Fruit fly (Drosophila melanogaster): ENCODE measurements around the gene nompB.

The nompB gene

DNA sequence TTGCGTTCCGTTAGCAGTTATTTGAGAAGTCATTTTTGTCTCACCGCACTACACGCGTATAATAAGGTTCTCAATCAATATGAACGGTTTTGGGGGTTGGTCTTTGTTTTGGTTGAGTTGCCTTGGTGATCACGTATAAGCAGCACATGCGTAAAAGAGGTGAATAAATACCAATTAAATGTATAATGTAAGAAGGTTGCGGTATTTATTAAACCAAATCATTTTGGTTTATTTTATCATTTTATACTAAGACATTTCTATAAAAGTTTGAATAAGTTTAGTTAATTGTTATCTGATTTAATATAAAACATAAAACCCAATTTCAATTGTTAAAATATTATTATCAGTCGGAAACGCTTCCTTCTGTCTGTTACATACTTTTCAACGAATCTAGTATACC is at the start of gene nompB:
Gene nompB, minus strand, starts transcription at position 101 of the 400 bp plus-strand sequence.
- no peak for TF ChIP-seq psq (optimal IDR thresholded peaks at IDR 0.05)

DNA sequence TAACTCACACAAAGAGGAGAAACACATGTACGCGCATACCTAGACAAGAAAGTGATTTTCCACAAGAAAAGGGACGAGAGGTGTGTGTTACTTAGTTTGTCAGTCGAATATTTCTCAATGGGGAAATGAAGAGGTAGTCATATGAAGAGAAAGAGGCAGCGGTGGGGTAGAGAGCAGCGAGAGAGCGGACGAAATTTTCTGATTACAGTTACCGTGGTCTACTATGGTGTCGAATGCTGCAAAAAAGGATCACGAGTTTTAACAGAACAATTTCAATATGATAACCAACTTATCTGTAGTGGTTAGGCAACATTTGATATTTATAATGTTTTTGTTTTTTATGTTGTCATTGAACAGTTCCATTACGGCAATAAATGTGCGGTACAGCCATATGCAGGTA is 43.7 kb upstream of the nompB start:
- no peak for TF ChIP-seq h (optimal IDR thresholded peaks at IDR 0.05)
- no peak for TF ChIP-seq psq (optimal IDR thresholded peaks at IDR 0.05)
- TF ChIP-seq Sin3A (optimal IDR thresholded peaks at IDR 0.05): no peak
- TF ChIP-seq Myc (optimal IDR thresholded peaks at IDR 0.05): no peak
- TF ChIP-seq ttk (optimal IDR thresholded peaks at IDR 0.05): no peak
- no peak for TF ChIP-seq insv (optimal IDR thresholded peaks at IDR 0.05)

dm6 chr2L:21632032-21632587 is 42.9 kb upstream of the nompB start, which contains the start of gene Ac3:
Gene Ac3 (plus strand): TSS chr2L:21632587.
- TF ChIP-seq Sin3A (optimal IDR thresholded peaks at IDR 0.05): no peak
- no peak for TF ChIP-seq ttk (optimal IDR thresholded peaks at IDR 0.05)
- no peak for TF ChIP-seq h (optimal IDR thresholded peaks at IDR 0.05)
- no peak for TF ChIP-seq Myc (optimal IDR thresholded peaks at IDR 0.05)
- no peak for TF ChIP-seq insv (optimal IDR thresholded peaks at IDR 0.05)
- no peak for TF ChIP-seq psq (optimal IDR thresholded peaks at IDR 0.05)

DNA sequence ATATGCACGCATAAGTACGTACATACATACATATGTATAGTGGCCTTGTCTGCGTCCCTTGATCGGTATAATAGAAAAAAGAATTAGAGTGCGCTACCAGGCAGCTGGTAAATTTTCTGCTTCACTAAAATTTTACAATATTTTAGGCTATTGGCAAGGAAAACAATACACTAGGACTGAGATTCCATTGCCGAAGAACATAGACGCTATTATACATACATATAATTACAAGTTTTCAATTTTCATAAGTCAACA is 41.3 kb upstream of the nompB start:
- TF ChIP-seq insv (optimal IDR thresholded peaks at IDR 0.05) (no peak), h (optimal IDR thresholded peaks at IDR 0.05) (no peak), Myc (optimal IDR thresholded peaks at IDR 0.05) (no peak), Sin3A (optimal IDR thresholded peaks at IDR 0.05) (no peak)

DNA sequence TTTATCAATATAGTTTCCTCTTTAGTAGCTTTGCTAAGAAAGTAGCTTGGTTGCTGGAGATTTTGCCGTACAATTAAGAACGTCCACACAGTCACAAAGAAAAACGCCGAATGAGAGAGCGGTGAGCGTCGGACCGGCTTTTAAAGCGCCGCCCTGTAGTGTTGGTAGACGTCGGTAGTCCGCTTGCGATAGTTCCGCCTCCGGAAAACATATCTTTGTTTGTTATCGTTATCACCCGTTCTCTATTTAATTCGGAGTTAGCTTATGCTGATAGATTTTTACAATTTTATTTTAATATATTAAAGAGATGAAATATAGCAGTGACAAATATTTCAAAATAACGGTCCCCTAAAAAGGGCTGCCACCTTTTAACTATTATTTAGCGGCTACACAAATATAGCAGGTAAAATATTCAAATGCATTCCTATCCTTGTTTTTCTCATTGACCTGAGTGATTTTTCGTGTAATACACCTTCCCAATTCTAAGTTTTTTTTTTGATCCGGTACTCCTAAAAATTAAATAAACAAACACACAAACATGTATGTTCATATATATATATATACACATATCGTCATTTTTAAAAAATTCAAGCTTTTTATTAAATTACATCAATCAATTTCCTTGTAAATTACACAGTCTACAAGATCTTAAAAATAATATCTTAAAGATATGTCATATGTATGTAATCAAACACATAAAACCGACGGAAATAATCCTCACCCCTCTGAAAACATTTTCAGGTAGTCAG is 40.8 kb upstream of the nompB start, which contains the start of gene Df31:
Gene Df31, minus strand, starts transcription at position 119 of the 749 bp plus-strand sequence.
- TF ChIP-seq Sin3A (optimal IDR thresholded peaks at IDR 0.05) (no peak), Myc (optimal IDR thresholded peaks at IDR 0.05) (no peak), psq (optimal IDR thresholded peaks at IDR 0.05) (no peak), h (optimal IDR thresholded peaks at IDR 0.05) (no peak), ttk (optimal IDR thresholded peaks at IDR 0.05) (no peak), insv (optimal IDR thresholded peaks at IDR 0.05) (no peak)

- TF ChIP-seq psq (optimal IDR thresholded peaks at IDR 0.05) (no peak), h (optimal IDR thresholded peaks at IDR 0.05) (no peak), insv (optimal IDR thresholded peaks at IDR 0.05) (no peak), Myc (optimal IDR thresholded peaks at IDR 0.05) (no peak), ttk (optimal IDR thresholded peaks at IDR 0.05) (no peak), Sin3A (optimal IDR thresholded peaks at IDR 0.05) (no peak)
Measured at dm6 chr2L:21629149-21629813, 40.1 kb upstream of the nompB start.

- TF ChIP-seq Sin3A (optimal IDR thresholded peaks at IDR 0.05) (no peak), psq (optimal IDR thresholded peaks at IDR 0.05) (no peak), Myc (optimal IDR thresholded peaks at IDR 0.05) (no peak), ttk (optimal IDR thresholded peaks at IDR 0.05) (no peak), h (optimal IDR thresholded peaks at IDR 0.05) (no peak), insv (optimal IDR thresholded peaks at IDR 0.05) (no peak)
Measured at dm6 chr2L:21628533-21628932, 39.3 kb upstream of the nompB start.

DNA sequence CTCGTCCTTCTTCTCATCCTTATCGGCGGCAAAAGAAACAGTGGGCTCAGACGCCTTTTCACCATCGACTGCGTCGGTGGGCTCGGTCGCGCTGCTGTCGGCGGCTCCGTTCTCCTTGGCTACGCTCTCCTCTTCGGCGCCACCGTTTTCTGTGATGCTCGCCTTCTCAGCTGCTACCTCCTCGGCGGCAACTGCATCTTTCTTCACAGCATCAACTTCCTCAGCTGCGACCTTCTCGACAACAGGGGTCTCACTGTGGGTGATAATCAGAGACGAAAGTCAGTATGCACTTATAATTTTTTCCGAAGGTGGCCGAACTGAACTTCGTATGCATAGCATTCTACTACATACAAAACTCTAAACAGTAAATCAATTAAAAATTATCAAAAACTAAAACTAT is 38.7 kb upstream of the nompB start:
- TF ChIP-seq ttk (optimal IDR thresholded peaks at IDR 0.05) (no peak), h (optimal IDR thresholded peaks at IDR 0.05) (no peak), Myc (optimal IDR thresholded peaks at IDR 0.05) (no peak), psq (optimal IDR thresholded peaks at IDR 0.05) (no peak), insv (optimal IDR thresholded peaks at IDR 0.05) (no peak), Sin3A (optimal IDR thresholded peaks at IDR 0.05) (no peak)

dm6 chr2L:21624472-21624787 is 35.2 kb upstream of the nompB start:
- TF ChIP-seq ttk (optimal IDR thresholded peaks at IDR 0.05) (no peak), Sin3A (optimal IDR thresholded peaks at IDR 0.05) (no peak), h (optimal IDR thresholded peaks at IDR 0.05) (no peak), Myc (optimal IDR thresholded peaks at IDR 0.05) (no peak), psq (optimal IDR thresholded peaks at IDR 0.05) (no peak), insv (optimal IDR thresholded peaks at IDR 0.05) (no peak)

DNA sequence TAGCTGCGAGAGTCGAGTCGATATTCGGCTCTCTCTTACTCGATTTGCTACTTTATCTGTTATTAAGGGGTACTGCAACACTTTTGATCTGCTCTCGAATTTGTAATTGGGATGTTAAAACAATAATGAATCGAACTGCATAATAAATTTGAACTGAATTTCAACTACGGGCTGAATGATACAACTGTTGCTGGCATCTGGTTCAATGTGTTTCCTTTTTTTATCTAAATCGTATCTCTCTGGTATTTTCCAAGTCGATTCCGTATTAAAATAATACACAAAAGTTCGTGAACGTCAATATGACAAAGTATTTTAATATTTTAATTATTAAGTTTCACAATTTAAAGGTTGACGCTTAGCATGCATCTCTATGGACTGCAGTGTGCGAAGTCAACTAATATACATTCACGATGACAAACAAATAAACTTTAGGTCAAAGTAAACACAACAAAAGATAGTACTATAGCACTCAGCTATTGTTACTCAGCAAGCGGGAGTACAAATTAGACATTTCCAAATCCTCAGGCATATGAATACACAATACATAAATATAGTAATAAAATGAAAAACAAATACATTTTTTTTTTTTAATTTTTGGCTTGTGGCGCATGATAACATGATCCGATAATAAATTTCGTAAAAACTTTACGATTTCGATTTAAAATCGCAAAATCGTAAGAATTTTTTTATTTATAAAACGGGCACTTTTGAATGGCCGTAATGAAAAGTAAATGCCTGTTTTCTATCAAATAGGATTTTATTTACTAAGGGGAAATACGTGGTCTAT is 34.7 kb upstream of the nompB start, which contains the start of gene CG2201:
Gene CG2201, minus strand, starts transcription at position 396 of the 787 bp plus-strand sequence.
- TF ChIP-seq psq (optimal IDR thresholded peaks at IDR 0.05): no peak
- TF ChIP-seq h (optimal IDR thresholded peaks at IDR 0.05): no peak
- no peak for TF ChIP-seq Sin3A (optimal IDR thresholded peaks at IDR 0.05)
- no peak for TF ChIP-seq insv (optimal IDR thresholded peaks at IDR 0.05)
- TF ChIP-seq ttk (optimal IDR thresholded peaks at IDR 0.05): no peak
- no peak for TF ChIP-seq Myc (optimal IDR thresholded peaks at IDR 0.05)

DNA sequence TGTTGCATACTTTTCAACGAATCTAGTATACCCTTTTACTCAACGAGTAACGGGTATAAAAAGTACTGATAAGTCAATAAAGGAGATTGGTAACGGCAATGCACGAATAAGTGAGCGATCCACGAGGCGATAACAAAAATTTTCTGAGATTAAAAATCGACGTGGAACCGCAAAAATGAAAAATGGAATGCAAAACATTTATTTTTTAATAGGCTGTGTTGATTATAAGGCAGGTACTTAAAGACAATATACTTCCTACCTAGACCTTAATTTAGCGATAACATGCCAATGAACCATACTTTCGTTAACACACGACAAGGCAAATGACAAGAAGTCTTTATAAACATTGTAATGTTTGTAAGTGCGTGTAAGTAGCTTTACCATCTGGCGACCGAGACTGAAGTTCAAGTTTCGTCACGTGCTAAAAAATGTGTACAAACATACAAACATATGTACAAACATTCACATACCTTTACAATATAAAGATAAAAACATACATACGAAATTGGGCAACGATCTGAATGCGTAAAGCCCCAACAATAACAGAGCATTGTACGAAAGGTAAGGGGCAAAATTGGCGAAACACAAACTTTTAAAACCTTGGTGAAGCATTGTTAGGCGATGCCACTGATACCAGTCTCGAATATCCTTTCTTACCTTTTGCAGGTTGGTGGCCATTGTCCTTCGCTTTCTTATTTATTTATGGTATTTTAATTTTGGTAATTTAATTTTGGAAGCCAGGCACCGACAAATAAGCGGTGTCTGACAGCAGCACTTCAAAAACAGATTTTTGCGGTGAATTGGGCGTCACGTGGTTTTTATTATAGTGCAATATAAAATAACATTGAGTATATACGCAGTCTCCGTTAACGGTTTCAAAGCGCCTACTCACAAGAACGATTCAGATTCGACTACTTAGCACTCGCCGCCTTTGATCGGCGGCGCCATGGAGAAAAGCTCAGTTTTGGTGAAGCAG is 33.8 kb upstream of the nompB start:
- TF ChIP-seq h (optimal IDR thresholded peaks at IDR 0.05): no peak
- TF ChIP-seq psq (optimal IDR thresholded peaks at IDR 0.05): no peak
- no peak for TF ChIP-seq Sin3A (optimal IDR thresholded peaks at IDR 0.05)
- TF ChIP-seq insv (optimal IDR thresholded peaks at IDR 0.05): no peak
- no peak for TF ChIP-seq Myc (optimal IDR thresholded peaks at IDR 0.05)
- TF ChIP-seq ttk (optimal IDR thresholded peaks at IDR 0.05): no peak

Measured in Kc167 (cell line).